Fruit fly (Drosophila melanogaster): ENCODE measurements around the gene yip7.

yip7 gene

DNA sequence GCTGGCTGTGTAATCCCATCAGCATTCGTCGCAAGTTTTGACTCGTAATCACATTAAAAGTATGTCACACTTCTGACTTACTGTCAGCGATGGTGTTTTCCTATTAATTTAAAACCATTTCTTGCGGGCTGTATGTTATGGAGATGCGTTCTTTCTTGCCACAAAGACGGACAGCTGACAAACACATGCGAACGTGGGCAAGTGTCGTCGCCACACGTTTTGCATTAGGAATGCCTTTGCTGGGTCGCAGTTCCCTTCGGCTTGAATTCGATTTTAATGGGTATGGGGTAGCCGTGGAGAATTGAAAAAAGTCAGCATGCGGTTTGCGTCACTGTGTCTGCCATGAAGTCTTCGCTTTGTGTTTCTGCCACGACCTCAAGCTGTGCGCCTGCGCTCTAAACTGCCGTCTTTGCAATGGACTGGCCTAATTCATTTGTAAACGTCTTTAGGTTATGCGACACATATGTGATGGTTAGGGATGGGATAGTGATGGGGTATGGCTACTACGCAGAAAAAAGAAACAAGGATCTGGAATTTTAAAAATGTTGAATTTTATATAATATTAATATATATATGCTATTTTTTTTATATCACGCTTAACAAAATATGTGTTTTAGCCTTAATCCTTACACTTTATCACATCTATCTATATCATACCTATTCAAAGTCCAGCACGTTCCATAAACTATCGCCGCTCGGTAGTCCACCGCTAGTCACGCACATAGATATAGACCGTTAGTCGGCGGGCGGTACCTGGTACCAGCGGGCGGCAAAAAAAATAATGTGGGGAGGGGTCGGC is 41.1 kb upstream of the yip7 start (continued):
- TF ChIP-seq Fer2 (tag; optimal IDR thresholded peaks at IDR 0.05) (no peak), usp (GFP tag; optimal IDR thresholded peaks at IDR 0.05) (no peak), Hey (tag; optimal IDR thresholded peaks at IDR 0.05) (no peak), CG8089 (GFP tag; optimal IDR thresholded peaks at IDR 0.05) (no peak), tin (GFP tag; optimal IDR thresholded peaks at IDR 0.05) (no peak), sna (GFP tag; IDR thresholded peaks at IDR 0.05; ENCODE audit: partially characterized antibody) (no peak), Hr39 (optimal IDR thresholded peaks at IDR 0.05) (no peak), CG8281 (tag; optimal IDR thresholded peaks at IDR 0.05) (no peak), CG1603 (tag; optimal IDR thresholded peaks at IDR 0.05) (no peak), unc-4 (GFP tag; IDR thresholded peaks at IDR 0.05; ENCODE audit: partially characterized antibody) (no peak), nerfin-1 (tag; optimal IDR thresholded peaks at IDR 0.05) (no peak), Camta (GFP tag; optimal IDR thresholded peaks at IDR 0.05) (no peak), CG2712 (tag; optimal IDR thresholded peaks at IDR 0.05) (peak; percentile 72), CG30403 (GFP tag; optimal IDR thresholded peaks at IDR 0.05) (no peak), kay (GFP tag; optimal IDR thresholded peaks at IDR 0.05) (no peak), vnd (GFP tag; IDR thresholded peaks at IDR 0.05; ENCODE audit: partially characterized antibody) (no peak), CG3726 (GFP tag; IDR thresholded peaks at IDR 0.05) (no peak), NFAT (GFP tag; IDR thresholded peaks at IDR 0.05) (no peak), ro (GFP tag; IDR thresholded peaks at IDR 0.05) (no peak), h (optimal IDR thresholded peaks at IDR 0.05) (no peak), Opbp (GFP tag; IDR thresholded peaks at IDR 0.05; ENCODE audit: partially characterized antibody) (no peak), CG15011 (GFP tag; optimal IDR thresholded peaks at IDR 0.05) (no peak), ewg (GFP tag; optimal IDR thresholded peaks at IDR 0.05) (peak; percentile 12), CG32767 (GFP tag; IDR thresholded peaks at IDR 0.05) (no peak), CG13894 (tag; optimal IDR thresholded peaks at IDR 0.05) (no peak), CG5180 (GFP tag; optimal IDR thresholded peaks at IDR 0.05) (no peak), ab (GFP tag; optimal IDR thresholded peaks at IDR 0.05) (no peak), CG11696 (GFP tag; IDR thresholded peaks at IDR 0.05) (no peak), Drgx (GFP tag; IDR thresholded peaks at IDR 0.05) (no peak), MESR4 (GFP tag; optimal IDR thresholded peaks at IDR 0.05) (no peak), btn (GFP tag; optimal IDR thresholded peaks at IDR 0.05) (no peak), Sox102F (GFP tag; optimal IDR thresholded peaks at IDR 0.05) (peak; percentile 5), lmd (GFP tag; IDR thresholded peaks at IDR 0.05) (no peak), sens-2 (GFP tag; IDR thresholded peaks at IDR 0.05) (no peak), crp (GFP tag; optimal IDR thresholded peaks at IDR 0.05) (no peak), sim (GFP tag; IDR thresholded peaks at IDR 0.05) (no peak), CG12299 (tag; optimal IDR thresholded peaks at IDR 0.05) (no peak), Ada2b (GFP tag; IDR thresholded peaks at IDR 0.05) (no peak), CG1024 (GFP tag; IDR thresholded peaks at IDR 0.05) (no peak), CG4328 (GFP tag; optimal IDR thresholded peaks at IDR 0.05) (no peak), Ets65A (GFP tag) (peak; percentile 47), Xbp1 (GFP tag; optimal IDR thresholded peaks at IDR 0.05) (no peak), CG9609 (GFP tag; optimal IDR thresholded peaks at IDR 0.05) (no peak), Asciz (GFP tag; optimal IDR thresholded peaks at IDR 0.05) (no peak), CG4424 (GFP tag; optimal IDR thresholded peaks at IDR 0.05) (peak; percentile 18), Hmx (GFP tag; optimal IDR thresholded peaks at IDR 0.05) (no peak), CG11560 (tag; IDR thresholded peaks at IDR 0.05) (no peak), CG12942 (GFP tag; optimal IDR thresholded peaks at IDR 0.05) (no peak), HHEX (GFP tag; optimal IDR thresholded peaks at IDR 0.05) (no peak), CG1792 (GFP tag; optimal IDR thresholded peaks at IDR 0.05) (no peak), chif (GFP tag; optimal IDR thresholded peaks at IDR 0.05) (no peak)
